Fruit fly (Drosophila melanogaster) whole organism, embryonic: ENCODE results near the gene CG15014.

Experiments
- Adf1 ChIP-seq: fragments of 200-800 bp; sonication (Bioruptor generic); IDR thresholded peaks from 2 replicates; pipeline ENCODE4 v1.3.6; 2022; ENCODE audit warnings: missing biosample characterization, missing genetic modification characterization
- Atf-2 ChIP-seq: fragments of 200-800 bp; sonication (Bioruptor generic); optimal IDR thresholded peaks from 2 replicates; lab custom pipeline; 2016; ENCODE audit warnings: missing biosample characterization, missing genetic modification characterization
- Atf3 ChIP-seq: fragments of 200-800 bp; sonication (Bioruptor generic); optimal IDR thresholded peaks from 3 replicates; lab custom pipeline; 2016; ENCODE audit warnings: missing biosample characterization, missing genetic modification characterization
- BEAF-32 ChIP-seq: fragments of 200-800 bp; sonication (Bioruptor generic); optimal IDR thresholded peaks from 3 replicates; lab custom pipeline; 2017; ENCODE audit warnings: missing biosample characterization, missing genetic modification characterization, mild to moderate bottlenecking, moderate library complexity, missing genetic modification reagents
- Bgb ChIP-seq: fragments of 200-800 bp; sonication (Bioruptor generic); IDR thresholded peaks from 2 replicates; pipeline ENCODE4 v1.3.6; 2022; ENCODE audit warnings: missing biosample characterization, missing genetic modification characterization; ENCODE audit not compliant: partially characterized antibody
- Bteb2 ChIP-seq: fragments of 200-800 bp; sonication (Bioruptor generic); optimal IDR thresholded peaks from 2 replicates; lab custom pipeline; 2016; ENCODE audit warnings: missing biosample characterization, missing genetic modification characterization
- CG10267 ChIP-seq: fragments of 200-800 bp; sonication (Bioruptor generic); optimal IDR thresholded peaks from 2 replicates; lab custom pipeline; 2018; ENCODE audit warnings: missing biosample characterization, mild to moderate bottlenecking, missing genetic modification characterization, moderate library complexity
- CG11696 ChIP-seq: fragments of 200-800 bp; sonication (Bioruptor generic); IDR thresholded peaks from 2 replicates; pipeline ENCODE4 v1.3.6; 2022; ENCODE audit warnings: missing biosample characterization, missing genetic modification characterization
- CG12219 ChIP-seq: fragments of 200-800 bp; sonication (Bioruptor generic); optimal IDR thresholded peaks from 3 replicates; lab custom pipeline; 2018; ENCODE audit warnings: missing biosample characterization, mild to moderate bottlenecking, missing genetic modification characterization
- CG13775 ChIP-seq: fragments of 200-800 bp; sonication (Bioruptor generic); optimal IDR thresholded peaks from 3 replicates; lab custom pipeline; 2017; ENCODE audit warnings: missing biosample characterization, mild to moderate bottlenecking, missing genetic modification characterization
- CG14441 ChIP-seq: fragments of 200-800 bp; sonication (Bioruptor generic); IDR thresholded peaks from 2 replicates; pipeline ENCODE4 v1.3.6; 2022; ENCODE audit warnings: missing biosample characterization, missing genetic modification characterization
- CG1602 ChIP-seq: fragments of 200-800 bp; sonication (Bioruptor generic); optimal IDR thresholded peaks from 3 replicates; lab custom pipeline; 2016; ENCODE audit warnings: missing biosample characterization, missing genetic modification characterization
- CG1647 ChIP-seq: fragments of 200-800 bp; sonication (Bioruptor generic); optimal IDR thresholded peaks from 3 replicates; lab custom pipeline; 2016; ENCODE audit warnings: missing biosample characterization, missing genetic modification characterization
- CG16779 ChIP-seq: fragments of 200-800 bp; sonication (Bioruptor generic); IDR thresholded peaks from 2 replicates; pipeline ENCODE4 v1.3.6; 2022; ENCODE audit warnings: missing biosample characterization, missing genetic modification characterization
- CG18262 ChIP-seq: fragments of 200-800 bp; optimal IDR thresholded peaks from 3 replicates; lab custom pipeline; 2019; ENCODE audit warnings: missing biosample characterization, mild to moderate bottlenecking, missing genetic modification characterization, moderate library complexity
- CG2678 ChIP-seq: fragments of 200-800 bp; sonication (Bioruptor generic); optimal IDR thresholded peaks from 3 replicates; lab custom pipeline; 2019; ENCODE audit warnings: missing biosample characterization, mild to moderate bottlenecking, missing genetic modification characterization, moderate library complexity
- CG4820 ChIP-seq: fragments of 200-800 bp; sonication (Bioruptor generic); optimal IDR thresholded peaks from 3 replicates; lab custom pipeline; 2016; ENCODE audit warnings: missing biosample characterization, missing genetic modification characterization
- CG5180 ChIP-seq: fragments of 200-800 bp; sonication (Bioruptor generic); optimal IDR thresholded peaks from 3 replicates; lab custom pipeline; 2017; ENCODE audit warnings: missing biosample characterization, missing genetic modification characterization, mild to moderate bottlenecking, moderate library complexity, missing genetic modification reagents
- CG6765 ChIP-seq: fragments of 200-800 bp; sonication (Bioruptor generic); optimal IDR thresholded peaks from 3 replicates; lab custom pipeline; 2017; ENCODE audit warnings: missing biosample characterization, mild to moderate bottlenecking, missing genetic modification characterization
- CG7271 ChIP-seq: fragments of 200-800 bp; sonication (Bioruptor generic); optimal IDR thresholded peaks from 2 replicates; lab custom pipeline; 2018; ENCODE audit warnings: missing biosample characterization, mild to moderate bottlenecking, missing genetic modification characterization, moderate library complexity
- CG7839 ChIP-seq: fragments of 200-800 bp; sonication (Bioruptor generic); optimal IDR thresholded peaks from 3 replicates; lab custom pipeline; 2018; ENCODE audit warnings: missing biosample characterization, mild to moderate bottlenecking, missing genetic modification characterization, moderate library complexity
- CG8281 ChIP-seq: fragments of 200-800 bp; sonication (Bioruptor generic); optimal IDR thresholded peaks from 2 replicates; lab custom pipeline; 2018; ENCODE audit warnings: missing biosample characterization, mild to moderate bottlenecking, missing genetic modification characterization, moderate library complexity
- CG8359 ChIP-seq: fragments of 200-800 bp; sonication (Bioruptor generic); optimal IDR thresholded peaks from 2 replicates; lab custom pipeline; 2017; ENCODE audit warnings: missing biosample characterization, mild to moderate bottlenecking, missing genetic modification characterization, borderline replicate concordance
- CG8478 ChIP-seq: fragments of >200 bp; optimal IDR thresholded peaks from 2 replicates; lab custom pipeline; 2018
- CkIIα-i1 ChIP-seq: fragments of 200-800 bp; sonication (Bioruptor generic); IDR thresholded peaks from 2 replicates; pipeline ENCODE4 v1.3.6; 2022; ENCODE audit warnings: missing biosample characterization, missing genetic modification characterization
- D19A ChIP-seq: fragments of 200-800 bp; optimal IDR thresholded peaks from 3 replicates; lab custom pipeline; 2019; ENCODE audit warnings: missing biosample characterization, mild to moderate bottlenecking, missing genetic modification characterization, moderate library complexity
- H2.0 ChIP-seq: fragments of 200-800 bp; sonication (Bioruptor generic); IDR thresholded peaks from 2 replicates; pipeline ENCODE4 v1.3.6; 2022; ENCODE audit warnings: missing biosample characterization, missing genetic modification characterization
- HHEX ChIP-seq: fragments of 200-800 bp; sonication (Bioruptor generic); optimal IDR thresholded peaks from 3 replicates; lab custom pipeline; 2017; ENCODE audit warnings: missing biosample characterization, mild to moderate bottlenecking, missing genetic modification characterization, missing genetic modification reagents
- HLH4C ChIP-seq: fragments of 200-800 bp; sonication (Bioruptor generic); IDR thresholded peaks from 3 replicates; pipeline ENCODE4 v1.3.6; 2022; ENCODE audit warnings: missing biosample characterization, missing genetic modification characterization; ENCODE audit not compliant: partially characterized antibody
- HmgD ChIP-seq: fragments of 200-800 bp; sonication (Bioruptor generic); optimal IDR thresholded peaks from 3 replicates; lab custom pipeline; 2016; ENCODE audit warnings: missing biosample characterization, missing genetic modification characterization
- Hr51 ChIP-seq, 2 experiments: fragments of 200-800 bp; sonication (Bioruptor generic); optimal IDR thresholded peaks; 2 replicates in 1 of 2; 3 replicates in 1 of 2; lab custom pipeline; 2016 to 2018; ENCODE audit warnings: missing biosample characterization in 2 of 2, missing genetic modification characterization in 2 of 2, mild to moderate bottlenecking in 1 of 2, moderate library complexity in 1 of 2
- Lpt ChIP-seq: fragments of >200 bp; optimal IDR thresholded peaks from 2 replicates; lab custom pipeline; 2018; ENCODE audit warnings: missing biosample characterization, missing genetic modification characterization
- Max ChIP-seq: fragments of 200-800 bp; sonication (Bioruptor generic); optimal IDR thresholded peaks from 2 replicates; lab custom pipeline; 2016; ENCODE audit warnings: missing biosample characterization, mild to moderate bottlenecking, missing genetic modification characterization
- Nf-YA ChIP-seq: fragments of 200-800 bp; sonication (Bioruptor generic); IDR thresholded peaks from 2 replicates; pipeline ENCODE4 v1.3.6; 2022; ENCODE audit warnings: missing biosample characterization, missing genetic modification characterization
- Sox100B ChIP-seq: fragments of 200-800 bp; sonication (Bioruptor generic); optimal IDR thresholded peaks from 3 replicates; lab custom pipeline; 2018; ENCODE audit warnings: missing biosample characterization, mild to moderate bottlenecking, missing genetic modification characterization
- dimm ChIP-seq: fragments of 200-800 bp; sonication (Bioruptor generic); IDR thresholded peaks from 2 replicates; pipeline ENCODE4 v1.3.6; 2022; ENCODE audit warnings: missing biosample characterization, missing genetic modification characterization
- esg ChIP-seq: fragments of 200-800 bp; sonication (Bioruptor generic); conservative IDR thresholded peaks from 2 replicates; pipeline ENCODE4 v1.3.6; 2022; ENCODE audit warnings: missing biosample characterization, missing genetic modification characterization
- gcm ChIP-seq: fragments of 200-800 bp; sonication (Bioruptor generic); optimal IDR thresholded peaks from 2 replicates; lab custom pipeline; 2019; ENCODE audit warnings: missing biosample characterization, mild to moderate bottlenecking, missing genetic modification characterization, moderate library complexity
- gfzf ChIP-seq: fragments of 200-800 bp; sonication (Bioruptor generic); optimal IDR thresholded peaks from 2 replicates; lab custom pipeline; 2016; ENCODE audit warnings: missing biosample characterization, mild to moderate bottlenecking, missing genetic modification characterization, moderate library complexity
- inv ChIP-seq: fragments of 200-800 bp; sonication (Bioruptor generic); IDR thresholded peaks from 2 replicates; pipeline ENCODE4 v1.3.6; 2022; ENCODE audit warnings: missing biosample characterization, missing genetic modification characterization; ENCODE audit not compliant: partially characterized antibody
- jing ChIP-seq: fragments of 200-800 bp; sonication (Bioruptor generic); optimal IDR thresholded peaks from 2 replicates; lab custom pipeline; 2018; ENCODE audit warnings: missing biosample characterization, mild to moderate bottlenecking, missing genetic modification characterization
- lola ChIP-seq, 3 experiments: fragments of >200 bp in 2 of 3; fragments of 200-800 bp in 1 of 3; sonication (Bioruptor generic) in 1 of 3; optimal IDR thresholded peaks; 2 replicates each; lab custom pipeline; 2017 to 2019; ENCODE audit warnings: missing biosample characterization in 3 of 3, missing genetic modification characterization in 3 of 3, mild to moderate bottlenecking in 1 of 3, moderate library complexity in 1 of 3
- luna ChIP-seq: fragments of 200-800 bp; sonication (Bioruptor generic); optimal IDR thresholded peaks from 2 replicates; lab custom pipeline; 2016; ENCODE audit warnings: missing biosample characterization, missing genetic modification characterization
- pb ChIP-seq: fragments of 200-800 bp; sonication (Bioruptor generic); optimal IDR thresholded peaks from 3 replicates; lab custom pipeline; 2016; ENCODE audit warnings: missing biosample characterization, missing genetic modification characterization
- row ChIP-seq: fragments of 200-800 bp; sonication (Bioruptor generic); IDR thresholded peaks from 3 replicates; pipeline ENCODE4 v1.3.6; 2022; ENCODE audit warnings: missing biosample characterization, missing genetic modification characterization
- run ChIP-seq: fragments of 200-800 bp; sonication (Bioruptor generic); optimal IDR thresholded peaks from 3 replicates; lab custom pipeline; 2018; ENCODE audit warnings: missing biosample characterization, mild to moderate bottlenecking, missing genetic modification characterization
- schlank ChIP-seq: fragments of 200-800 bp; sonication (Bioruptor generic); optimal IDR thresholded peaks from 2 replicates; lab custom pipeline; 2018; ENCODE audit warnings: missing biosample characterization, mild to moderate bottlenecking, missing genetic modification characterization
- slp2 ChIP-seq: fragments of 200-800 bp; sonication (Bioruptor generic); optimal IDR thresholded peaks from 2 replicates; lab custom pipeline; 2016; ENCODE audit warnings: missing biosample characterization, missing genetic modification characterization
- sr ChIP-seq: fragments of 200-800 bp; sonication (Bioruptor generic); IDR thresholded peaks from 3 replicates; pipeline ENCODE4 v1.3.6; 2022; ENCODE audit warnings: missing biosample characterization, missing genetic modification characterization
- toy ChIP-seq: fragments of 200-800 bp; sonication (Bioruptor generic); IDR thresholded peaks from 2 replicates; pipeline ENCODE4 v1.3.6; 2022; ENCODE audit warnings: missing biosample characterization, missing genetic modification characterization
- trh ChIP-seq: fragments of 200-800 bp; sonication (Bioruptor generic); optimal IDR thresholded peaks from 2 replicates; lab custom pipeline; 2016; ENCODE audit warnings: missing biosample characterization, missing genetic modification characterization
- tup ChIP-seq: fragments of 200-800 bp; sonication (Bioruptor generic); optimal IDR thresholded peaks from 2 replicates; lab custom pipeline; 2016; ENCODE audit warnings: missing biosample characterization, mild to moderate bottlenecking, missing genetic modification characterization, moderate library complexity

Gene CG15014

dm6 chr3L:4367339-4367738 lies 45.3 kb upstream of the CG15014 start, which contains the start of gene CG11342 (continued):
- TF ChIP-seq Hr51 (GFP tag; optimal IDR thresholded peaks at IDR 0.05; lab: Kevin White, UChicago) (no peak), inv (GFP tag; lab: Robert Waterston, UW) (peak; percentile 64; the same call in 1 of the 2 replicates), CG7839 (tag; lab: Kevin White, UChicago) (no peak), gcm (GFP tag; lab: Kevin White, UChicago) (no peak), HHEX (GFP tag; lab: Kevin White, UChicago) (no peak), CG5180 (GFP tag; lab: Kevin White, UChicago) (no peak), toy (GFP tag; lab: Robert Waterston, UW) (no peak), tup (no peak), CG1647 (GFP tag; lab: Kevin White, UChicago) (no peak), Adf1 (GFP tag; lab: Robert Waterston, UW) (no peak), CG8478 (lab: Kevin White, UChicago) (no peak), HmgD (GFP tag; lab: Kevin White, UChicago) (no peak), lola (GFP tag; optimal IDR thresholded peaks at IDR 0.05; lab: Kevin White, UChicago) (no peak), Bgb (peak; percentile 82), CG8281 (tag; lab: Kevin White, UChicago) (no peak), CG13775 (GFP tag; lab: Kevin White, UChicago) (no peak), dimm (no peak), Atf3 (GFP tag; lab: Kevin White, UChicago) (no peak), Nf-YA (GFP tag; lab: Robert Waterston, UW) (no peak), gfzf (GFP tag; lab: Kevin White, UChicago) (peak; percentile 19), CG10267 (tag; lab: Kevin White, UChicago) (peak; percentile 89), Sox100B (no peak), schlank (no peak), CG6765 (no peak), D19A (tag; lab: Kevin White, UChicago) (no peak), CkIIα-i1 (GFP tag; lab: Robert Waterston, UW) (no peak), CG18262 (tag; lab: Kevin White, UChicago) (no peak), CG7271 (no peak), CG8359 (GFP tag; lab: Kevin White, UChicago) (no peak), pb (GFP tag; lab: Kevin White, UChicago) (no peak), esg (GFP tag; lab: Robert Waterston, UW) (no peak), Max (GFP tag; lab: Kevin White, UChicago) (no peak), Lpt (GFP tag; lab: Kevin White, UChicago) (no peak), Bteb2 (GFP tag; lab: Kevin White, UChicago) (no peak), row (GFP tag; lab: Robert Waterston, UW) (peak; percentile 30; the same call in 1 of the 3 replicates), sr (no peak), BEAF-32 (GFP tag; lab: Kevin White, UChicago) (peak; percentile 80), HLH4C (peak; percentile 67), CG1602 (GFP tag; lab: Kevin White, UChicago) (no peak), CG2678 (tag; lab: Kevin White, UChicago) (no peak), Atf-2 (GFP tag; lab: Kevin White, UChicago) (no peak), CG11696 (no peak), CG12219 (GFP tag; lab: Kevin White, UChicago) (no peak), luna (GFP tag; lab: Kevin White, UChicago) (no peak), run (tag; lab: Kevin White, UChicago) (no peak), trh (GFP tag; lab: Kevin White, UChicago) (no peak), CG14441 (GFP tag; lab: Robert Waterston, UW) (no peak), CG16779 (GFP tag; lab: Robert Waterston, UW) (no peak), slp2 (GFP tag; lab: Kevin White, UChicago) (no peak), jing (no peak), H2.0 (GFP tag; lab: Robert Waterston, UW) (no peak), CG4820 (no peak)
